Fruit fly (Drosophila melanogaster) whole organism, embryonic: ENCODE measurements around the gene mRpL13.

Source experiments
- Abd-B ChIP-seq: fragments of 200-800 bp; sonication (Bioruptor generic); optimal IDR thresholded peaks from 2 replicates; lab custom pipeline; 2018; ENCODE audit warnings: missing biosample characterization, mild to moderate bottlenecking, missing genetic modification characterization, moderate library complexity
- Ada2b ChIP-seq: fragments of 200-800 bp; sonication (Bioruptor generic); IDR thresholded peaks from 2 replicates; pipeline ENCODE4 v1.3.6; 2022; ENCODE audit warnings: missing biosample characterization, missing genetic modification characterization
- Atf3 ChIP-seq: fragments of 200-800 bp; sonication (Bioruptor generic); optimal IDR thresholded peaks from 3 replicates; lab custom pipeline; 2016; ENCODE audit warnings: missing biosample characterization, missing genetic modification characterization
- Atf6 ChIP-seq: fragments of 200-800 bp; sonication (Bioruptor generic); IDR thresholded peaks from 2 replicates; pipeline ENCODE4 v1.3.6; 2022; ENCODE audit warnings: missing biosample characterization, missing genetic modification characterization
- CG10147 ChIP-seq: fragments of 200-800 bp; sonication (Bioruptor generic); optimal IDR thresholded peaks from 2 replicates; lab custom pipeline; 2019; ENCODE audit warnings: missing biosample characterization, mild to moderate bottlenecking, missing genetic modification characterization, moderate library complexity
- CG10267 ChIP-seq: fragments of 200-800 bp; sonication (Bioruptor generic); optimal IDR thresholded peaks from 2 replicates; lab custom pipeline; 2018; ENCODE audit warnings: missing biosample characterization, mild to moderate bottlenecking, missing genetic modification characterization, moderate library complexity
- CG11085 ChIP-seq: fragments of 200-800 bp; sonication (Bioruptor generic); IDR thresholded peaks from 2 replicates; pipeline ENCODE4 v1.3.6; 2022; ENCODE audit warnings: missing biosample characterization, missing genetic modification characterization
- CG12236 ChIP-seq: fragments of 200-800 bp; sonication (Bioruptor generic); optimal IDR thresholded peaks from 2 replicates; lab custom pipeline; 2016; ENCODE audit warnings: missing biosample characterization, missing genetic modification characterization
- CG1233 ChIP-seq: fragments of 200-800 bp; sonication (Bioruptor generic); optimal IDR thresholded peaks from 4 replicates; lab custom pipeline; 2018; ENCODE audit warnings: missing biosample characterization, mild to moderate bottlenecking, missing genetic modification characterization
- CG12744 ChIP-seq: fragments of 200-800 bp; sonication (Bioruptor generic); optimal IDR thresholded peaks from 2 replicates; lab custom pipeline; 2016; ENCODE audit warnings: missing biosample characterization, missing genetic modification characterization
- CG13123 ChIP-seq: fragments of 200-800 bp; sonication (Bioruptor generic); optimal IDR thresholded peaks from 2 replicates; lab custom pipeline; 2016; ENCODE audit warnings: missing biosample characterization, missing genetic modification characterization
- CG14014 ChIP-seq: fragments of 200-800 bp; sonication (Bioruptor generic); IDR thresholded peaks from 2 replicates; pipeline ENCODE4 v1.3.6; 2022; ENCODE audit warnings: missing biosample characterization, missing genetic modification characterization
- CG14667 ChIP-seq: fragments of 200-800 bp; sonication (Bioruptor generic); IDR thresholded peaks from 2 replicates; pipeline ENCODE4 v1.3.6; 2022; ENCODE audit warnings: missing biosample characterization, missing genetic modification characterization
- CG15696 ChIP-seq: fragments of 200-800 bp; sonication (Bioruptor generic); optimal IDR thresholded peaks from 2 replicates; lab custom pipeline; 2019; ENCODE audit warnings: missing biosample characterization, mild to moderate bottlenecking, missing genetic modification characterization, moderate library complexity
- CG17361 ChIP-seq: fragments of 200-800 bp; sonication (Bioruptor generic); IDR thresholded peaks from 3 replicates; pipeline ENCODE4 v1.3.6; 2022; ENCODE audit warnings: missing biosample characterization, missing genetic modification characterization
- CG17912 ChIP-seq: fragments of 200-800 bp; sonication (Bioruptor generic); optimal IDR thresholded peaks from 2 replicates; lab custom pipeline; 2018; ENCODE audit warnings: missing biosample characterization, mild to moderate bottlenecking, missing genetic modification characterization
- CG18262 ChIP-seq: fragments of 200-800 bp; optimal IDR thresholded peaks from 3 replicates; lab custom pipeline; 2019; ENCODE audit warnings: missing biosample characterization, mild to moderate bottlenecking, missing genetic modification characterization, moderate library complexity
- CG31388 ChIP-seq: fragments of 200-800 bp; sonication (Bioruptor generic); optimal IDR thresholded peaks from 2 replicates; lab custom pipeline; 2016; ENCODE audit warnings: missing biosample characterization, missing genetic modification characterization
- CG32532 ChIP-seq: fragments of 200-800 bp; sonication (Bioruptor generic); IDR thresholded peaks from 2 replicates; pipeline ENCODE4 v1.3.6; 2022; ENCODE audit warnings: missing biosample characterization, missing genetic modification characterization
- CG32772 ChIP-seq: fragments of 200-800 bp; sonication (Bioruptor generic); IDR thresholded peaks from 2 replicates; pipeline ENCODE4 v1.3.6; 2022; ENCODE audit warnings: missing biosample characterization, missing genetic modification characterization
- CG3726 ChIP-seq: fragments of 200-800 bp; sonication (Bioruptor generic); IDR thresholded peaks from 3 replicates; pipeline ENCODE4, ENCODE4 v1.3.6; 2022; ENCODE audit warnings: missing biosample characterization, missing genetic modification characterization
- CG4424 ChIP-seq: fragments of 200-800 bp; sonication (Bioruptor generic); optimal IDR thresholded peaks from 3 replicates; lab custom pipeline; 2016; ENCODE audit warnings: missing biosample characterization, missing genetic modification characterization
- CG6272 ChIP-seq: fragments of 200-800 bp; sonication (Bioruptor generic); IDR thresholded peaks from 2 replicates; pipeline ENCODE4 v1.3.6; 2022; ENCODE audit warnings: missing biosample characterization, missing genetic modification characterization
- CG7987 ChIP-seq: fragments of 200-800 bp; sonication (Bioruptor generic); optimal IDR thresholded peaks from 2 replicates; lab custom pipeline; 2018; ENCODE audit warnings: missing biosample characterization, mild to moderate bottlenecking, missing genetic modification characterization, moderate library complexity
- Doc2 ChIP-seq: fragments of 200-800 bp; sonication (Bioruptor generic); IDR thresholded peaks from 2 replicates; pipeline ENCODE4 v1.3.6; 2022; ENCODE audit warnings: missing biosample characterization, missing genetic modification characterization
- Dref ChIP-seq: fragments of 200-800 bp; sonication (Bioruptor generic); IDR thresholded peaks from 2 replicates; pipeline ENCODE4 v1.3.6; 2022; ENCODE audit warnings: missing biosample characterization, missing genetic modification characterization
- E2f2 ChIP-seq: fragments of 200-800 bp; sonication (Bioruptor generic); IDR thresholded peaks from 2 replicates; pipeline ENCODE4 v1.3.6; 2022; ENCODE audit warnings: missing biosample characterization, missing genetic modification characterization
- Gsc ChIP-seq: fragments of 200-800 bp; sonication (Bioruptor generic); IDR thresholded peaks from 2 replicates; pipeline ENCODE4 v1.3.6; 2022; ENCODE audit warnings: missing biosample characterization, missing genetic modification characterization
- HmgZ ChIP-seq: fragments of 200-800 bp; sonication (Bioruptor generic); optimal IDR thresholded peaks from 2 replicates; lab custom pipeline; 2018; ENCODE audit warnings: missing biosample characterization, mild to moderate bottlenecking, missing genetic modification characterization
- Hmr ChIP-seq: fragments of 200-800 bp; sonication (Bioruptor generic); optimal IDR thresholded peaks from 3 replicates; lab custom pipeline; 2017; ENCODE audit warnings: mild to moderate bottlenecking, missing biosample characterization, missing genetic modification reagents, missing genetic modification characterization
- Meics ChIP-seq: fragments of 200-800 bp; sonication (Bioruptor generic); optimal IDR thresholded peaks from 2 replicates; lab custom pipeline; 2017; ENCODE audit warnings: missing biosample characterization, mild to moderate bottlenecking, missing genetic modification characterization
- Neu2 ChIP-seq: fragments of 200-800 bp; sonication (Bioruptor generic); optimal IDR thresholded peaks from 3 replicates; lab custom pipeline; 2016; ENCODE audit warnings: missing biosample characterization, missing genetic modification characterization, borderline replicate concordance
- Oli ChIP-seq: fragments of 200-800 bp; sonication (Bioruptor generic); optimal IDR thresholded peaks from 2 replicates; lab custom pipeline; 2018; ENCODE audit warnings: missing biosample characterization, mild to moderate bottlenecking, missing genetic modification characterization, moderate library complexity
- Pdp1 ChIP-seq, 2 experiments: fragments of 200-800 bp; sonication (Bioruptor generic); optimal IDR thresholded peaks; 3 replicates each; lab custom pipeline; 2016; ENCODE audit warnings: missing biosample characterization in 2 of 2, missing genetic modification characterization in 2 of 2, mild to moderate bottlenecking in 1 of 2, moderate library complexity in 1 of 2
- Ravus ChIP-seq: fragments of 200-800 bp; sonication (Bioruptor generic); IDR thresholded peaks from 2 replicates; pipeline ENCODE4 v1.3.6; 2022; ENCODE audit warnings: missing biosample characterization, missing genetic modification characterization
- Side ChIP-seq: fragments of 200-800 bp; sonication (Bioruptor generic); optimal IDR thresholded peaks from 2 replicates; lab custom pipeline; 2016; ENCODE audit warnings: missing biosample characterization, missing genetic modification characterization
- Tbp ChIP-seq: fragments of >200 bp; optimal IDR thresholded peaks from 2 replicates; lab custom pipeline; 2018; ENCODE audit warnings: missing biosample characterization, missing genetic modification characterization
- Vsx1 ChIP-seq: fragments of 200-800 bp; sonication (Bioruptor generic); optimal IDR thresholded peaks from 2 replicates; lab custom pipeline; 2017; ENCODE audit warnings: missing biosample characterization, mild to moderate bottlenecking, missing genetic modification characterization, missing genetic modification reagents
- az2 ChIP-seq: fragments of 200-800 bp; sonication (Bioruptor generic); optimal IDR thresholded peaks from 3 replicates; lab custom pipeline; 2016; ENCODE audit warnings: missing biosample characterization, missing genetic modification characterization
- caup ChIP-seq: fragments of 200-800 bp; sonication (Bioruptor generic); optimal IDR thresholded peaks from 3 replicates; lab custom pipeline; 2017; ENCODE audit warnings: missing biosample characterization, mild to moderate bottlenecking, missing genetic modification characterization, moderate library complexity; ENCODE audit not compliant: severe bottlenecking
- danr ChIP-seq: fragments of 200-800 bp; sonication (Bioruptor generic); IDR thresholded peaks from 2 replicates; pipeline ENCODE4 v1.3.6; 2022; ENCODE audit warnings: missing biosample characterization, missing genetic modification characterization
- dpn ChIP-seq, 2 experiments: fragments of 200-800 bp; sonication (Bioruptor generic); optimal IDR thresholded peaks; 3 replicates each; lab custom pipeline; 2016; ENCODE audit warnings: missing biosample characterization in 2 of 2, missing genetic modification characterization in 2 of 2
- gcm2 ChIP-seq: fragments of 200-800 bp; sonication (Bioruptor generic); optimal IDR thresholded peaks from 2 replicates; lab custom pipeline; 2016; ENCODE audit warnings: missing biosample characterization, missing genetic modification characterization
- gsb ChIP-seq: fragments of 200-800 bp; sonication (Bioruptor generic); IDR thresholded peaks from 2 replicates; pipeline ENCODE4 v1.3.6; 2022; ENCODE audit warnings: missing biosample characterization, missing genetic modification characterization
- kah ChIP-seq: fragments of 200-800 bp; sonication (Bioruptor generic); optimal IDR thresholded peaks from 2 replicates; lab custom pipeline; 2018; ENCODE audit warnings: missing biosample characterization, mild to moderate bottlenecking, missing genetic modification characterization
- kay ChIP-seq: fragments of 200-800 bp; sonication (Bioruptor generic); optimal IDR thresholded peaks from 2 replicates; lab custom pipeline; 2016; ENCODE audit warnings: missing biosample characterization, missing genetic modification characterization
- lov ChIP-seq, 2 experiments: fragments of 200-800 bp in 1 of 2; fragments of >200 bp in 1 of 2; sonication (Bioruptor generic) in 1 of 2; IDR thresholded peaks in 1 of 2; optimal IDR thresholded peaks in 1 of 2; 2 replicates in 1 of 2; 3 replicates in 1 of 2; pipeline versions ENCODE4 v1.3.6 to Lab custom; 2017 to 2022; ENCODE audit warnings: missing biosample characterization in 1 of 2, missing genetic modification characterization in 1 of 2
- oc ChIP-seq: fragments of 200-800 bp; sonication (Bioruptor generic); optimal IDR thresholded peaks from 2 replicates; lab custom pipeline; 2018; ENCODE audit warnings: missing biosample characterization, mild to moderate bottlenecking, missing genetic modification characterization, moderate library complexity
- ro ChIP-seq: fragments of 200-800 bp; sonication (Bioruptor generic); IDR thresholded peaks from 2 replicates; pipeline ENCODE4 v1.3.6; 2022; ENCODE audit warnings: missing biosample characterization, missing genetic modification characterization
- run ChIP-seq: fragments of 200-800 bp; sonication (Bioruptor generic); optimal IDR thresholded peaks from 3 replicates; lab custom pipeline; 2018; ENCODE audit warnings: missing biosample characterization, mild to moderate bottlenecking, missing genetic modification characterization
- slou ChIP-seq: fragments of 200-800 bp; sonication (Bioruptor generic); optimal IDR thresholded peaks from 3 replicates; lab custom pipeline; 2016; ENCODE audit warnings: missing biosample characterization, missing genetic modification characterization

Gene mRpL13

DNA sequence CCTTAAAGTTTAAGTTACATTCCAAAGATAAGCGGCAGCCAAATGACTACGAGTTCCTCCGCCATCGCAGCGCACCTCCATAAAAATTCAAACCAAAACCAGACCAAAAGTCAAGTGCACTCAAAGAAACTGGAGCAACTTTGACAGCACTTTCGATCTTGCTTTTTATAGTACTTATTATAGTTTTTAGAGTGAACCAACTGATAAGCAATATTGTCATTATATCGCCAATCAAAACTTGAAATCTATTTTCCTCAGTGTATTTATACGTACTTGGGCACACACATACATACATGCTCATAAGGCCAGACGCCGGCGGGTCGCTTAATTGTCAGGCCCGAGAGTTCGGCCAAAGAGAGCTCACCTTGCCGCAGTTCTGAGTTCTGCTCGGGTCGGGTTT lies 31.0 kb upstream of the mRpL13 start (continued):
- TF ChIP-seq HmgZ (no peak), slou (GFP tag; lab: Kevin White, UChicago) (peak; percentile 55), caup (peak; percentile 44), CG14667 (peak; percentile 59), CG14014 (GFP tag; lab: Robert Waterston, UW) (0 out of 2 replicates have a peak, but pooled peaks have one; percentile 16), Vsx1 (GFP tag; lab: Kevin White, UChicago) (peak; percentile 55), oc (peak; percentile 60), danr (GFP tag; lab: Robert Waterston, UW) (no peak), CG1233 (GFP tag; lab: Kevin White, UChicago) (peak; percentile 71), az2 (GFP tag; lab: Kevin White, UChicago) (peak; percentile 80), kah (GFP tag; lab: Kevin White, UChicago) (peak; percentile 11), Ada2b (GFP tag; lab: Robert Waterston, UW) (peak; percentile 45; the same call in 1 of the 2 replicates), Ravus (GFP tag; lab: Robert Waterston, UW) (no peak), CG4424 (peak; percentile 86), CG7987 (peak; percentile 15), CG12236 (GFP tag; lab: Kevin White, UChicago) (peak; percentile 39), CG17912 (GFP tag; lab: Kevin White, UChicago) (no peak), Gsc (no peak), gcm2 (GFP tag; lab: Kevin White, UChicago) (peak; percentile 59), gsb (GFP tag; lab: Robert Waterston, UW) (no peak), CG18262 (tag; lab: Kevin White, UChicago) (peak; percentile 89), Pdp1 (GFP tag; optimal IDR thresholded peaks at IDR 0.05; lab: Kevin White, UChicago) (peak; percentile 77 to 79), CG3726 (GFP tag; lab: Robert Waterston, UW) (peak; percentile 76), kay (GFP tag; lab: Kevin White, UChicago) (peak; percentile 29), CG12744 (GFP tag; lab: Kevin White, UChicago) (peak; percentile 59), dpn (GFP tag; optimal IDR thresholded peaks at IDR 0.05; lab: Kevin White, UChicago) (peak; percentile 71 to 73), lov (optimal IDR thresholded peaks at IDR 0.05; lab: Kevin White, UChicago) (no peak), lov (GFP tag; IDR thresholded peaks at IDR 0.05; lab: Robert Waterston, UW) (peak; percentile 92), ro (GFP tag; lab: Robert Waterston, UW) (peak; percentile 24; the same call in 1 of the 2 replicates), CG6272 (GFP tag; lab: Robert Waterston, UW) (0 out of 2 replicates have a peak, but pooled peaks have one; percentile 24), E2f2 (GFP tag; lab: Robert Waterston, UW) (peak; percentile 44), CG32532 (GFP tag; lab: Robert Waterston, UW) (no peak; the same call in 1 of the 2 replicates), run (no peak), Neu2 (GFP tag; lab: Kevin White, UChicago) (peak; percentile 57), CG11085 (GFP tag; lab: Robert Waterston, UW) (no peak), Dref (no peak), CG10147 (GFP tag; lab: Kevin White, UChicago) (no peak), Atf6 (peak; percentile 53; the same call in 1 of the 2 replicates), CG17361 (peak; percentile 76), Abd-B (GFP tag; lab: Kevin White, UChicago) (peak; percentile 85), Hmr (GFP tag; lab: Kevin White, UChicago) (peak; percentile 7), Side (peak; percentile 79), CG31388 (GFP tag; lab: Kevin White, UChicago) (peak; percentile 35), Tbp (GFP tag; lab: Kevin White, UChicago) (no peak), Oli (tag; lab: Kevin White, UChicago) (peak; percentile 71), CG10267 (tag; lab: Kevin White, UChicago) (peak; percentile 83), CG13123 (GFP tag; lab: Kevin White, UChicago) (peak; percentile 52), Doc2 (GFP tag; lab: Robert Waterston, UW) (no peak), CG15696 (tag; lab: Kevin White, UChicago) (peak; percentile 95), Meics (GFP tag; lab: Kevin White, UChicago) (peak; percentile 15), CG32772 (GFP tag; lab: Robert Waterston, UW) (peak; percentile 65), Atf3 (GFP tag; lab: Kevin White, UChicago) (peak; percentile 66)
